Worm (Caenorhabditis elegans) whole organism, young adult: Measurements from ENCODE around the gene F42F12.14.

Experiments
- B0019.2 ChIP-seq: fragments of 200-800 bp; sonication (Bioruptor generic); conservative IDR thresholded peaks from 2 replicates; pipeline ENCODE4 v1.3.6; 2022; ENCODE audit warnings: missing genetic modification reagents, missing genetic modification characterization, missing compliant biosample characterization
- B0261.1 ChIP-seq: sonication (generic microtip); optimal IDR thresholded peaks from 2 replicates; lab custom pipeline; 2016; ENCODE audit warnings: mild to moderate bottlenecking, missing genetic modification characterization, moderate library complexity, missing compliant biosample characterization
- B0336.3 ChIP-seq: fragments of 200-800 bp; sonication (Bioruptor generic); IDR thresholded peaks from 2 replicates; pipeline ENCODE4 v1.3.6; 2022; ENCODE audit warnings: missing genetic modification characterization, missing compliant biosample characterization
- F39B2.1 ChIP-seq: fragments of 200-800 bp; sonication (Bioruptor generic); IDR thresholded peaks from 2 replicates; pipeline ENCODE4 v1.3.6; 2022; ENCODE audit warnings: missing genetic modification reagents, missing genetic modification characterization, missing compliant biosample characterization
- F55B11.4 ChIP-seq: sonication (generic microtip); optimal IDR thresholded peaks from 2 replicates; lab custom pipeline; 2016; ENCODE audit warnings: missing compliant biosample characterization, missing genetic modification characterization, borderline replicate concordance; ENCODE audit not compliant: insufficient read depth
- K12H6.12 ChIP-seq: fragments of 200-800 bp; sonication (Bioruptor generic); optimal IDR thresholded peaks from 2 replicates; lab custom pipeline; 2018; ENCODE audit warnings: mild to moderate bottlenecking, missing genetic modification characterization, missing compliant biosample characterization
- Y53G8AR.9 ChIP-seq: fragments of 200-800 bp; sonication (Bioruptor generic); conservative IDR thresholded peaks from 2 replicates; pipeline ENCODE4 v1.3.6; 2022; ENCODE audit warnings: missing genetic modification reagents, missing genetic modification characterization, missing compliant biosample characterization
- Y79H2A.3 ChIP-seq: fragments of 200-800 bp; sonication (Bioruptor generic); conservative IDR thresholded peaks from 2 replicates; pipeline ENCODE4 v1.3.6; 2022; ENCODE audit warnings: missing genetic modification reagents, missing genetic modification characterization, missing compliant biosample characterization
- akir-1 ChIP-seq: fragments of 200-800 bp; sonication (Bioruptor generic); optimal IDR thresholded peaks from 2 replicates; lab custom pipeline; 2018; ENCODE audit warnings: mild to moderate bottlenecking, missing genetic modification characterization, moderate library complexity, missing compliant biosample characterization
- aptf-3 ChIP-seq: fragments of 200-800 bp; sonication (Bioruptor generic); IDR thresholded peaks from 2 replicates; pipeline ENCODE4 v1.3.6; 2022; ENCODE audit warnings: missing genetic modification characterization, missing compliant biosample characterization
- atf-7 ChIP-seq: sonication (generic microtip); optimal IDR thresholded peaks from 2 replicates; lab custom pipeline; 2017; ENCODE audit warnings: mild to moderate bottlenecking, missing genetic modification characterization, missing compliant biosample characterization
- athp-1 ChIP-seq: sonication (generic microtip); optimal IDR thresholded peaks from 2 replicates; lab custom pipeline; 2017; ENCODE audit warnings: mild to moderate bottlenecking, missing genetic modification characterization, missing compliant biosample characterization
- cebp-1 ChIP-seq, 2 experiments: fragments of 200-800 bp in 1 of 2; sonication (Bioruptor generic) in 1 of 2; sonication (generic microtip) in 1 of 2; IDR thresholded peaks in 1 of 2; optimal IDR thresholded peaks in 1 of 2; 2 replicates each; pipeline versions ENCODE4 v1.3.6 to Lab custom; 2017 to 2022; ENCODE audit warnings: missing compliant biosample characterization in 2 of 2, missing genetic modification characterization in 2 of 2, mild to moderate bottlenecking in 1 of 2, missing genetic modification reagents in 1 of 2, moderate library complexity in 1 of 2
- ceh-40 ChIP-seq: fragments of 200-800 bp; sonication (Bioruptor generic); IDR thresholded peaks from 2 replicates; pipeline ENCODE4 v1.3.6; 2022; ENCODE audit warnings: missing genetic modification characterization, missing compliant biosample characterization
- dox-1 ChIP-seq: fragments of 200-800 bp; sonication (Bioruptor generic); IDR thresholded peaks from 2 replicates; pipeline ENCODE4 v1.3.6; 2022; ENCODE audit warnings: missing genetic modification reagents, missing genetic modification characterization, missing compliant biosample characterization
- efl-1 ChIP-seq: fragments of 150-350 bp; optimal IDR thresholded peaks from 2 replicates; lab custom pipeline; 2014; ENCODE audit warnings: missing biosample characterization, missing genetic modification reagents, missing genetic modification characterization
- egrh-3 ChIP-seq: fragments of 200-800 bp; sonication (Bioruptor generic); IDR thresholded peaks from 2 replicates; pipeline ENCODE4 v1.3.6; 2022; ENCODE audit warnings: missing genetic modification reagents, missing genetic modification characterization, missing compliant biosample characterization
- gei-17 ChIP-seq: fragments of 200-800 bp; sonication (Bioruptor generic); optimal IDR thresholded peaks from 2 replicates; lab custom pipeline; 2018; ENCODE audit warnings: mild to moderate bottlenecking, missing genetic modification characterization, missing compliant biosample characterization
- him-1 ChIP-seq: sonication (generic microtip); optimal IDR thresholded peaks from 2 replicates; lab custom pipeline; 2016; ENCODE audit warnings: missing genotype, missing genetic modification reagents, missing genetic modification characterization, missing compliant biosample characterization
- hmg-1.2 ChIP-seq: fragments of 200-800 bp; sonication (Bioruptor generic); IDR thresholded peaks from 2 replicates; pipeline ENCODE4 v1.3.6; 2022; ENCODE audit warnings: missing genetic modification reagents, missing genetic modification characterization, missing compliant biosample characterization
- lin-26 ChIP-seq: fragments of 200-800 bp; sonication (Bioruptor generic); IDR thresholded peaks from 2 replicates; pipeline ENCODE4 v1.3.6; 2022; ENCODE audit warnings: missing genetic modification reagents, missing genetic modification characterization, missing compliant biosample characterization
- lin-54 ChIP-seq: fragments of 200-800 bp; sonication (Bioruptor generic); optimal IDR thresholded peaks from 2 replicates; lab custom pipeline; 2018; ENCODE audit warnings: mild to moderate bottlenecking, missing genetic modification characterization, missing compliant biosample characterization
- madf-10 ChIP-seq: sonication (generic microtip); optimal IDR thresholded peaks from 2 replicates; lab custom pipeline; 2016; ENCODE audit warnings: mild to moderate bottlenecking, missing genetic modification characterization, missing compliant biosample characterization
- madf-6 ChIP-seq: fragments of 200-800 bp; sonication (Bioruptor generic); IDR thresholded peaks from 2 replicates; pipeline ENCODE4 v1.3.6; 2022; ENCODE audit warnings: missing genetic modification reagents, missing genetic modification characterization, missing compliant biosample characterization
- madf-8 ChIP-seq: fragments of 200-800 bp; sonication (Bioruptor generic); conservative IDR thresholded peaks from 2 replicates; pipeline ENCODE4 v1.3.6; 2022; ENCODE audit warnings: missing genetic modification reagents, missing genetic modification characterization, missing compliant biosample characterization
- nfya-1 ChIP-seq: sonication (generic microtip); optimal IDR thresholded peaks from 2 replicates; lab custom pipeline; 2017; ENCODE audit warnings: antibody characterized with exemption, missing compliant biosample characterization, missing genetic modification characterization, borderline replicate concordance; ENCODE audit not compliant: insufficient read depth
- nfyb-1 ChIP-seq: fragments of 200-800 bp; sonication (Bioruptor generic); IDR thresholded peaks from 2 replicates; pipeline ENCODE4 v1.3.6; 2022; ENCODE audit warnings: missing genetic modification reagents, missing genetic modification characterization, missing compliant biosample characterization
- nhr-27 ChIP-seq: fragments of 200-800 bp; sonication (Bioruptor generic); optimal IDR thresholded peaks from 2 replicates; lab custom pipeline; 2018; ENCODE audit warnings: mild to moderate bottlenecking, missing genetic modification characterization, moderate library complexity, missing compliant biosample characterization
- nhr-80 ChIP-seq: sonication (generic microtip); optimal IDR thresholded peaks from 2 replicates; lab custom pipeline; 2016; ENCODE audit warnings: missing genetic modification characterization, missing compliant biosample characterization
- rec-8 ChIP-seq, 2 experiments: sonication (generic microtip); optimal IDR thresholded peaks; 2 replicates each; lab custom pipeline; 2016; ENCODE audit warnings: mild to moderate bottlenecking in 2 of 2, missing genetic modification characterization in 2 of 2, missing genetic modification reagents in 2 of 2, missing genotype in 2 of 2, missing biosample characterization in 1 of 2, missing compliant biosample characterization in 1 of 2, moderate library complexity in 1 of 2
- rpc-1 ChIP-seq, 2 experiments: fragments of 150-350 bp in 1 of 2; sonication (generic microtip) in 1 of 2; optimal IDR thresholded peaks; 2 replicates each; lab custom pipeline; 2014 to 2018; ENCODE audit warnings: missing biosample characterization in 1 of 2, missing genetic modification characterization in 1 of 2, missing genetic modification reagents in 1 of 2, missing genotype in 1 of 2
- sdz-38 ChIP-seq: sonication (generic microtip); optimal IDR thresholded peaks from 2 replicates; lab custom pipeline; 2016; ENCODE audit warnings: missing genotype, missing genetic modification characterization, missing compliant biosample characterization
- sea-2 ChIP-seq: fragments of 200-800 bp; sonication (Bioruptor generic); IDR thresholded peaks from 2 replicates; pipeline ENCODE4 v1.3.6; 2022; ENCODE audit warnings: missing genetic modification characterization, missing compliant biosample characterization
- snpc-1.1 ChIP-seq: sonication (generic microtip); optimal IDR thresholded peaks from 2 replicates; lab custom pipeline; 2017; ENCODE audit warnings: missing genetic modification characterization, mild to moderate bottlenecking, missing compliant biosample characterization, antibody characterized with exemption, moderate library complexity, missing genotype, missing genetic modification reagents; ENCODE audit not compliant: insufficient read depth
- snpc-3.4 ChIP-seq: sonication (generic microtip); optimal IDR thresholded peaks from 2 replicates; lab custom pipeline; 2017; ENCODE audit warnings: missing genetic modification characterization, mild to moderate bottlenecking, missing compliant biosample characterization, antibody characterized with exemption, moderate library complexity, missing genotype, missing genetic modification reagents
- tbp1 ChIP-seq: fragments of 200-800 bp; sonication (Bioruptor generic); optimal IDR thresholded peaks from 2 replicates; lab custom pipeline; 2018; ENCODE audit warnings: mild to moderate bottlenecking, missing genetic modification characterization, missing compliant biosample characterization
- xnd-1 ChIP-seq: sonication (generic microtip); optimal IDR thresholded peaks from 2 replicates; lab custom pipeline; 2016; ENCODE audit warnings: missing genotype, missing genetic modification reagents, missing genetic modification characterization, missing compliant biosample characterization
- zim-3 ChIP-seq: sonication (generic microtip); optimal IDR thresholded peaks from 2 replicates; lab custom pipeline; 2017; ENCODE audit warnings: mild to moderate bottlenecking, missing genetic modification characterization, moderate library complexity, missing compliant biosample characterization

F42F12.14 gene

DNA sequence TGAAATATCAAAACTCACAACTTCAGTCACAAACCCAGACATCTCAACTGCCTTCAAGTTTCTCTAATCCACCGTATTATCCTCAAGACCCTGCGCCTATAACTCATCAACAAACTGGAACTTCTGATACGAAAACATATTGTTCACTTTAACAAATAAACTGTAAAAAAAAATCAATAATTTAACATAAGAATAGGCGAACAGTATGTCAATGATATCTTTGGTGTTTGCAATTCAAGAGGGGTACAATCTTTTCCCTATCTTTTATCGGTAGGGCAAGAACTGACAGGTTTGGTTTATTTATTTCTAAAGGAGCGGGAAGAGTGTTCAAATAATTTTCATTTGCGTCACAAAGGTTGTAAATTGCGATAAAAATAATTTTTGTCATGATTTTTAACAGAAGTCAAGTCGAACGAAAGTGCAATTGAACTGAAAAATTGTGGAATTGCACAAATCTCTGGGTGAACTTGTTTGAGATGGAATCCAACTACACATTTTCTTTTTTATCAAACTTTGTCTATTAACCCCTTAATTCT lies 14.6 kb downstream of the F42F12.14 start (continued):
- TF ChIP-seq nfya-1 (no peak), B0336.3 (GFP tag; lab: Robert Waterston, UW) (peak; percentile 99), egrh-3 (GFP tag; lab: Robert Waterston, UW) (0 out of 2 replicates have a peak, but pooled peaks have one; percentile 16), akir-1 (peak; percentile 70), dox-1 (GFP tag; lab: Robert Waterston, UW) (peak; percentile 96), B0019.2 (GFP tag; lab: Robert Waterston, UW) (no peak), nhr-27 (peak; percentile 80), rec-8 (tag; optimal IDR thresholded peaks at IDR 0.05; lab: Kevin White, UChicago) (peak in 1 of 2 experiments; percentile 47), atf-7 (tag; lab: Kevin White, UChicago) (peak; percentile 98), B0261.1 (tag; lab: Kevin White, UChicago) (peak; percentile 62), tbp1 (GFP tag; lab: Kevin White, UChicago) (peak; percentile 80), F55B11.4 (no peak), lin-54 (peak; percentile 88), F39B2.1 (no peak), ceh-40 (0 out of 2 replicates have a peak, but pooled peaks have one; percentile 28), K12H6.12 (peak; percentile 96), madf-6 (GFP tag; lab: Robert Waterston, UW) (no peak), Y53G8AR.9 (peak; percentile 97), aptf-3 (GFP tag; lab: Robert Waterston, UW) (no peak), athp-1 (tag; lab: Kevin White, UChicago) (peak; percentile 46), snpc-3.4 (peak; percentile 36), lin-26 (GFP tag; lab: Robert Waterston, UW) (peak; percentile 73), sea-2 (GFP tag; lab: Robert Waterston, UW) (no peak), xnd-1 (no peak), snpc-1.1 (tag; lab: Kevin White, UChicago) (peak; percentile 53), him-1 (tag; lab: Kevin White, UChicago) (no peak), cebp-1 (GFP tag; IDR thresholded peaks at IDR 0.05; lab: Robert Waterston, UW) (peak; percentile 78), cebp-1 (tag; optimal IDR thresholded peaks at IDR 0.05; lab: Kevin White, UChicago) (peak; percentile 96), zim-3 (tag; lab: Kevin White, UChicago) (peak; percentile 23), sdz-38 (tag; lab: Kevin White, UChicago) (no peak)

- TF ChIP-seq hmg-1.2 (GFP tag; lab: Robert Waterston, UW) (peak; percentile 27; the same call in 1 of the 2 replicates), nhr-80 (tag; lab: Kevin White, UChicago) (no peak), Y79H2A.3 (GFP tag; lab: Robert Waterston, UW) (no peak), aptf-3 (GFP tag; lab: Robert Waterston, UW) (no peak)
- TF ChIP-seq, all 124 proteins: peak for 1
Measured at ce11 chrX:12364804-12365203, 16.4 kb downstream of the F42F12.14 start, which contains the start of gene F19H6.5. F19H6.5 (minus strand) TSS chrX:12364904.

- TF ChIP-seq madf-6 (GFP tag; lab: Robert Waterston, UW) = peak; percentile 61; the same call in 1 of the 2 replicates
- no peak for TF ChIP-seq rpc-1 (optimal IDR thresholded peaks at IDR 0.05; lab: Kevin White, UChicago)
- TF ChIP-seq rpc-1 (tag; optimal IDR thresholded peaks at IDR 0.05; lab: Kevin White, UChicago) = no peak
- no peak for TF ChIP-seq gei-17 (GFP tag; lab: Kevin White, UChicago)
- no peak for TF ChIP-seq madf-10 (tag; lab: Kevin White, UChicago)
- no peak for TF ChIP-seq Y79H2A.3 (GFP tag; lab: Robert Waterston, UW)
- TF ChIP-seq nfyb-1 (GFP tag; lab: Robert Waterston, UW) = no peak
- TF ChIP-seq madf-8 (GFP tag; lab: Robert Waterston, UW) = 0 out of 2 replicates have a peak, but pooled peaks have one; percentile 15
- peak; percentile 42 for TF ChIP-seq efl-1 (GFP tag; lab: Kevin White, UChicago)
- TF ChIP-seq, all 124 proteins: peak for 3
Measured at ce11 chrX:12365388-12365787, 17.0 kb downstream of the F42F12.14 start, which contains the start of gene F19H6.4. F19H6.4 (plus strand) TSS chrX:12365688.
